Fruit fly (Drosophila melanogaster) whole organism, pupa: ENCODE data around the gene Or88a.

Experiments
- CG12605 ChIP-seq: fragments of 200-800 bp; sonication (Bioruptor generic); IDR thresholded peaks from 2 replicates; pipeline ENCODE4 v1.3.6; 2022; ENCODE audit warnings: missing biosample characterization, missing genetic modification characterization
- CG13204 ChIP-seq: fragments of 200-800 bp; sonication (Bioruptor generic); optimal IDR thresholded peaks from 2 replicates; lab custom pipeline; 2018; ENCODE audit warnings: missing biosample characterization, mild to moderate bottlenecking, missing genetic modification characterization, moderate library complexity
- CG14655 ChIP-seq: fragments of 200-800 bp; sonication (Bioruptor generic); optimal IDR thresholded peaks from 3 replicates; lab custom pipeline; 2017; ENCODE audit warnings: mild to moderate bottlenecking, missing biosample characterization, missing genetic modification reagents, missing genetic modification characterization
- CG15710 ChIP-seq: fragments of 200-800 bp; sonication (Bioruptor generic); optimal IDR thresholded peaks from 2 replicates; lab custom pipeline; 2018; ENCODE audit warnings: missing biosample characterization, mild to moderate bottlenecking, missing genetic modification characterization, moderate library complexity
- CG17806 ChIP-seq: fragments of 200-800 bp; sonication (Bioruptor generic); optimal IDR thresholded peaks from 2 replicates; lab custom pipeline; 2018; ENCODE audit warnings: missing biosample characterization, mild to moderate bottlenecking, missing genetic modification characterization, moderate library complexity
- CG32121 ChIP-seq: fragments of 200-800 bp; sonication (Bioruptor generic); IDR thresholded peaks from 2 replicates; pipeline ENCODE4 v1.3.6; 2022; ENCODE audit warnings: missing biosample characterization, missing genetic modification characterization
- CG34367 ChIP-seq: fragments of 200-800 bp; sonication (Bioruptor generic); optimal IDR thresholded peaks from 2 replicates; lab custom pipeline; 2018; ENCODE audit warnings: missing biosample characterization, mild to moderate bottlenecking, missing genetic modification characterization
- CG4496 ChIP-seq: fragments of 200-800 bp; sonication (Bioruptor generic); IDR thresholded peaks from 3 replicates; pipeline ENCODE4 v1.3.6; 2022; ENCODE audit warnings: missing biosample characterization, missing genetic modification characterization
- CG8159 ChIP-seq: fragments of 200-800 bp; sonication (Bioruptor generic); optimal IDR thresholded peaks from 3 replicates; lab custom pipeline; 2018; ENCODE audit warnings: missing biosample characterization, mild to moderate bottlenecking, missing genetic modification characterization, moderate library complexity
- CG8301 ChIP-seq: fragments of 200-800 bp; sonication (Bioruptor generic); optimal IDR thresholded peaks from 2 replicates; lab custom pipeline; 2018; ENCODE audit warnings: missing biosample characterization, mild to moderate bottlenecking, missing genetic modification characterization
- CG9948 ChIP-seq: fragments of 200-800 bp; sonication (Bioruptor generic); optimal IDR thresholded peaks from 2 replicates; lab custom pipeline; 2018; ENCODE audit warnings: missing biosample characterization, mild to moderate bottlenecking, missing genetic modification characterization, moderate library complexity
- D1 ChIP-seq: fragments of 200-800 bp; sonication (Bioruptor generic); optimal IDR thresholded peaks from 2 replicates; lab custom pipeline; 2018; ENCODE audit warnings: missing biosample characterization, mild to moderate bottlenecking, missing genetic modification characterization, moderate library complexity
- EcR ChIP-seq: fragments of 200-800 bp; sonication (Bioruptor generic); optimal IDR thresholded peaks from 3 replicates; lab custom pipeline; 2019; ENCODE audit warnings: missing biosample characterization, missing genetic modification characterization, mild to moderate bottlenecking, moderate library complexity, missing genetic modification reagents
- Ets98B ChIP-seq: fragments of 200-800 bp; sonication (Bioruptor generic); IDR thresholded peaks from 2 replicates; pipeline ENCODE4 v1.3.6; 2022; ENCODE audit warnings: missing biosample characterization, missing genetic modification characterization
- Pif1A ChIP-seq: fragments of 200-800 bp; sonication (Bioruptor generic); optimal IDR thresholded peaks from 3 replicates; lab custom pipeline; 2016; ENCODE audit warnings: missing biosample characterization, missing genetic modification characterization
- Pif1B ChIP-seq: fragments of 200-800 bp; sonication (Bioruptor generic); optimal IDR thresholded peaks from 3 replicates; lab custom pipeline; 2016; ENCODE audit warnings: missing biosample characterization, missing genetic modification characterization
- Snoo ChIP-seq: fragments of 200-800 bp; sonication (Bioruptor generic); optimal IDR thresholded peaks from 3 replicates; lab custom pipeline; 2017; ENCODE audit warnings: missing biosample characterization, mild to moderate bottlenecking, missing genetic modification characterization, inconsistent platforms
- fd96Ca ChIP-seq: fragments of 200-800 bp; sonication (Bioruptor generic); IDR thresholded peaks from 3 replicates; pipeline ENCODE4 v1.3.6; 2022; ENCODE audit warnings: missing biosample characterization, missing genetic modification characterization
- gl ChIP-seq: fragments of 200-800 bp; sonication (Bioruptor generic); optimal IDR thresholded peaks from 2 replicates; lab custom pipeline; 2018; ENCODE audit warnings: missing biosample characterization, mild to moderate bottlenecking, missing genetic modification characterization
- rn ChIP-seq: fragments of 200-800 bp; sonication (Bioruptor generic); IDR thresholded peaks from 2 replicates; pipeline ENCODE4 v1.3.6; 2022; ENCODE audit warnings: missing biosample characterization, missing genetic modification characterization

Gene Or88a

DNA sequence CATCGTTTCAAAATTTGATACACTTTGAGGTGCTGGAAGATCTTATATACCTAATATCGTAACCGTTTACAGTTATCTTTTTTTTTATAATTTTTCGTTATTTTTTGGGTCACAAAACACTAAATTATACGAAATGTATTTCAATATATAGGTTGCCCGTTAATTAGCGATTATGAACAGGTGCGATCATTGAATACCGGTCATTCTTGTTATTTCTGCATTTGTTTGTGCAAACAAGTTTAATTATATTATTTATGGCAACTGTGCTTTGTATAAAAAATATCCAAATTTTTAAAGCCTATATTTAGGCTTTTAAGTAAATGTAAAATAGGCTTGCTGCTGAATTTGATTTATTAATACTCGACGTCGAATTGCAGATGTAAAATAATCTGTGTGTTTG is 43.3 kb downstream of the Or88a start, which contains the start of gene CG42500:
CG42500 (minus strand) TSS at position 101 of the 400 bp plus-strand sequence.
- TF ChIP-seq CG32121 (GFP tag; lab: Robert Waterston, UW) (no peak), Pif1A (GFP tag; lab: Kevin White, UChicago) (no peak), D1 (tag; lab: Kevin White, UChicago) (no peak), CG13204 (GFP tag; lab: Kevin White, UChicago) (no peak), EcR (GFP tag; lab: Kevin White, UChicago) (no peak), CG15710 (tag; lab: Kevin White, UChicago) (no peak)

DNA sequence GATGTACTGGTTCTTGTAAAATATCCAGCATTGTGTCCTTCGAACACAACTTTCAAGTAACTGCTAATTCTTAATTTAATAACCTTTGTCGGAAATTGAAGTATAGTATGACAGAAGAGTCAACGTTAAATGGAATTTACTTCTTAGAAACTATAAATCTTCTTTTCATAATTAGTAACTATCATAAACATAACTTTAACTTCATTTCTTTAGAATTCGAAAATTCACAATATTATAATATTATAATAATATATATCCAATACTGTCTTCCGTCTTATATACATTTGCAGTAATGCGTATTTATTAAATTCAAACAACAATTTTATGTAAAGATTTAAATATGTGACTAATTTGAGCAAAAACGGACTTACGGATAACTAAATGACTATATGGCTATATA is 44.5 kb downstream of the Or88a start, which contains the start of gene Recs1:
Recs1 (minus strand) TSS at position 101 of the 400 bp plus-strand sequence.
- TF ChIP-seq CG17806, result no peak
- TF ChIP-seq CG13204 (GFP tag; lab: Kevin White, UChicago), result no peak
- TF ChIP-seq CG12605 (GFP tag; lab: Robert Waterston, UW), result no peak
- TF ChIP-seq gl, result no peak
- TF ChIP-seq CG14655 (GFP tag; lab: Kevin White, UChicago), result no peak
- no peak for TF ChIP-seq CG34367 (tag; lab: Kevin White, UChicago)
- no peak for TF ChIP-seq Snoo (tag; lab: Kevin White, UChicago)
- TF ChIP-seq fd96Ca (GFP tag; lab: Robert Waterston, UW), result no peak
- TF ChIP-seq CG4496, result no peak
- TF ChIP-seq D1 (tag; lab: Kevin White, UChicago), result no peak
- no peak for TF ChIP-seq Pif1A (GFP tag; lab: Kevin White, UChicago)
- no peak for TF ChIP-seq CG8301 (tag; lab: Kevin White, UChicago)
- no peak for TF ChIP-seq Pif1B (GFP tag; lab: Kevin White, UChicago)
- no peak for TF ChIP-seq rn
- TF ChIP-seq Ets98B, result no peak
- no peak for TF ChIP-seq CG8159
- no peak for TF ChIP-seq CG32121 (GFP tag; lab: Robert Waterston, UW)
- TF ChIP-seq CG15710 (tag; lab: Kevin White, UChicago), result no peak
- no peak for TF ChIP-seq CG9948 (tag; lab: Kevin White, UChicago)

DNA sequence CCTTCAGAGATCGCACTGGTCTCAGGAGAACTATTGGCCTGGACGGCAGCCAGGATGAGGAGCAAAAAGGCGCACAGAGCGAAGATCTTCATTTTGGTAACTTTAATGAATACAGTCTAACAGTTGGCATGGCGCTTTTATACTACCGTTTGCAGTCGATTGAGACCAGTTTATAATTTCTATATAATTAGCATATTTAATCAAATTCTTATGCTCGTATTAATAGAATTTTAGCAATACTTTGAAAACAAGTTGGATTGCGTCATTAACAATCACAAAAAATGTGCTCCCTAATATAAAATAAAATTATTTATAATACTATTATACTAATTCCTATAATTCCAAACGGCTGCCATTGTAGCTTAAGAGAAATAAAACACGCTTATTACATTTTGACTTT is 45.1 kb downstream of the Or88a start, which contains the start of gene CG44215:
CG44215 (minus strand) TSS at position 101 of the 400 bp plus-strand sequence.
- TF ChIP-seq CG4496 (no peak), Pif1A (GFP tag; lab: Kevin White, UChicago) (no peak), CG9948 (tag; lab: Kevin White, UChicago) (no peak), CG13204 (GFP tag; lab: Kevin White, UChicago) (no peak), rn (no peak), CG32121 (GFP tag; lab: Robert Waterston, UW) (no peak)

DNA sequence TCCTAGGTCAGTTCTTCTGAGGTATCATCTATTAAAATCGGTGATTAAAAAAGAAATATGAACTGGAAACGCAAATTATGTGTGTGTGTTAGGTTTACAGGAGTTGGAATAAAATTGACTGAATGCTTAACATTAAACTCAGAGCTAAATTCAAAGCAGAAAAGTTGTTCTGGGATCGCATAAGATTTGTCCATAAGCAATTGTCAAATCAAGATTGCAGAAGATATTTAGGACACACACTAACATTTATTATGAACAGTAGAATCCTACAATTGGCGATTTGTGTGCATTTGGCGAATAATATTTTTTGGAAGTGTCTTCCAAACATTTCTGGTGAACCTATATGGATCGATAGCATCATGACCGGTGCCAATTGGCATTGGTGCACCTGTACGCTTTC is 48.1 kb downstream of the Or88a start, which contains the start of gene CG31533:
CG31533 (minus strand) TSS at position 101 of the 400 bp plus-strand sequence.
- TF ChIP-seq CG4496 (no peak), CG14655 (GFP tag; lab: Kevin White, UChicago) (no peak), Pif1B (GFP tag; lab: Kevin White, UChicago) (no peak), CG9948 (tag; lab: Kevin White, UChicago) (no peak), CG15710 (tag; lab: Kevin White, UChicago) (no peak), rn (no peak), CG32121 (GFP tag; lab: Robert Waterston, UW) (no peak), CG8159 (no peak)

DNA sequence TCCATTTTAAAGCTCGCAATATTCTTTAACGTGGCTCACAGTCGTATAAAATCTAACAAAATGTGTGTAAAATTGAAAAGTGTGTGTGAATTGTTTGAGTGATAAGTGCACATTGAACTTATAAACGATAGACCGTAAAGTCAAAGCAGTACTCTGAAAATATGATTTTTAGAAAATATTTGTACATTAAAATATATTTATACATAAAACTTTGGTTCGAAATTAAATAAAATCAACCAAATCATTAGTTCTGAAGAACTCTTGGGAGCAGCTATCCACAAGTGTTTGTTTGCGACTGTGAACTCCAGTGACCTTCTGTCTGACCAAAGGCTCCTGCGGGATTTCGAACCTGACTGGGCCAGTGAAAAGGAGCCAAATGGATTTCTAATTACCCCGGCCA is 50.9 kb downstream of the Or88a start, which contains the start of gene CG31327:
CG31327 (minus strand) TSS at position 101 of the 400 bp plus-strand sequence.
- no peak for TF ChIP-seq CG8301 (tag; lab: Kevin White, UChicago)
